Worm (Caenorhabditis elegans) whole organism, early embryonic: Measurements from ENCODE around the gene srbc-30.

ENCODE experiments used
- hnd-1 ChIP-seq: sonication (generic microtip); optimal IDR thresholded peaks from 2 replicates; lab custom pipeline; 2016; ENCODE audit warnings: missing genetic modification characterization, missing compliant biosample characterization
- scrt-1 ChIP-seq: fragments of 200-800 bp; sonication (Bioruptor generic); IDR thresholded peaks from 2 replicates; pipeline ENCODE4 v1.3.6; 2022; ENCODE audit warnings: missing genetic modification characterization, missing compliant biosample characterization
- sea-1 ChIP-seq: fragments of 200-800 bp; sonication (Bioruptor generic); conservative IDR thresholded peaks from 2 replicates; pipeline ENCODE4 v1.3.6; 2022; ENCODE audit warnings: missing genetic modification characterization, missing compliant biosample characterization
- tbx-11 ChIP-seq: fragments of 200-800 bp; sonication (Bioruptor generic); IDR thresholded peaks from 2 replicates; pipeline ENCODE4 v1.3.6; 2022; ENCODE audit warnings: missing genetic modification characterization, missing compliant biosample characterization

- TF ChIP-seq tbx-11 (GFP tag; lab: Robert Waterston, UW): no peak
- no peak for TF ChIP-seq hnd-1 (tag; lab: Kevin White, UChicago)
- TF ChIP-seq sea-1 (GFP tag; lab: Robert Waterston, UW): no peak
- no peak for TF ChIP-seq scrt-1 (GFP tag; lab: Robert Waterston, UW)
Measured at ce11 chrV:3480346-3480745, at the start of gene srbc-30.
